Fruit fly (Drosophila melanogaster): ENCODE measurements around the gene Atu.
A peak's percentile ranks its signal among the peaks of the same experiment; 100 is the strongest.

Gene Atu

DNA sequence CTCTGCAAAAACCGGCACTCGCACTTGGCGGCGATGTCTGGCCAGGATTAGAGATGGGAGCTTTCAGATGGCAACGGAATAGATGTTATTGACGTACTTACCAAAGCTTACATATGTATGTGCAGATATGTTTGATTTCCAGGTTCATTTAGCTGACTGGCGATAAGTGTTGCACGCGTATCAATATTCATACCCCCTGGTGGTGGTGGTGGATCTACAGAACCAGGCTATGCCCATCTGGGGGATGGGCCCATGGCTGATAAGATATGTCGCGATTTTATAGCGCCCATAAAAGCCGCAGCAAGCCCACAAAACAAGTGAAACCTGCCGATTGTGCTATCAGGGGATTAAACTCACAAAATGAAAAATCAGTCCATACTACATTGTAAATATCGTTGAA lies 41.4 kb upstream of the Atu start:
- TF ChIP-seq Rel (GFP tag; optimal IDR thresholded peaks at IDR 0.05) = no peak
- TF ChIP-seq Rel (tag; optimal IDR thresholded peaks at IDR 0.05) = peak; percentile 28
- no peak for TF ChIP-seq CG32264 (GFP tag; optimal IDR thresholded peaks at IDR 0.05)
- no peak for TF ChIP-seq dsf (GFP tag; optimal IDR thresholded peaks at IDR 0.05; ENCODE audit: borderline replicate concordance)

dm6 chr3R:5572900-5573665 lies 40.1 kb upstream of the Atu start:
- no peak for TF ChIP-seq dl (GFP tag; optimal IDR thresholded peaks at IDR 0.05; ENCODE audit: insufficient read depth in 1 of 2, partially characterized antibody in 2 of 2)
- peak; percentile 2 for TF ChIP-seq fru (GFP tag; optimal IDR thresholded peaks at IDR 0.05)
- no peak for TF ChIP-seq ey (GFP tag; optimal IDR thresholded peaks at IDR 0.05)
- TF ChIP-seq Dif (GFP tag; optimal IDR thresholded peaks at IDR 0.05; ENCODE audit: partially characterized antibody) = no peak
- TF ChIP-seq psq (GFP tag; optimal IDR thresholded peaks at IDR 0.05) = no peak
- TF ChIP-seq usp (GFP tag; optimal IDR thresholded peaks at IDR 0.05) = no peak
- no peak for TF ChIP-seq Vsx2 (GFP tag; optimal IDR thresholded peaks at IDR 0.05; ENCODE audit: partially characterized antibody)
- TF ChIP-seq h (GFP tag; optimal IDR thresholded peaks at IDR 0.05) = no peak
- TF ChIP-seq pan (optimal IDR thresholded peaks at IDR 0.05) = no peak
- no peak for TF ChIP-seq rgr (GFP tag; optimal IDR thresholded peaks at IDR 0.05)
- TF ChIP-seq OdsH (GFP tag; optimal IDR thresholded peaks at IDR 0.05) = no peak
- TF ChIP-seq Hnf4 (GFP tag; optimal IDR thresholded peaks at IDR 0.05) = no peak
- no peak for TF ChIP-seq brk (GFP tag; optimal IDR thresholded peaks at IDR 0.05)
- no peak for TF ChIP-seq N (GFP tag; optimal IDR thresholded peaks at IDR 0.05)
- peak; percentile 37 for TF ChIP-seq Sp1 (GFP tag; optimal IDR thresholded peaks at IDR 0.05)
- peak in 1 of 2 experiments; percentile 26 for TF ChIP-seq foxo (GFP tag; optimal IDR thresholded peaks at IDR 0.05)
- no peak for TF ChIP-seq Dfd (GFP tag; optimal IDR thresholded peaks at IDR 0.05)
- no peak for TF ChIP-seq Hr78 (GFP tag; optimal IDR thresholded peaks at IDR 0.05)
- no peak for TF ChIP-seq GATAd (GFP tag; optimal IDR thresholded peaks at IDR 0.05)
- no peak for TF ChIP-seq sage (GFP tag; optimal IDR thresholded peaks at IDR 0.05)
- TF ChIP-seq Abd-B (GFP tag; optimal IDR thresholded peaks at IDR 0.05) = no peak
- TF ChIP-seq HLH106 (tag; optimal IDR thresholded peaks at IDR 0.05) = peak; percentile 30
- TF ChIP-seq Myc (optimal IDR thresholded peaks at IDR 0.05) = no peak
- peak; percentile 20 for TF ChIP-seq woc (GFP tag; optimal IDR thresholded peaks at IDR 0.05)
- no peak for TF ChIP-seq Hr83 (GFP tag; optimal IDR thresholded peaks at IDR 0.05; ENCODE audit: poor library complexity, severe bottlenecking)
- TF ChIP-seq Jra (GFP tag; optimal IDR thresholded peaks at IDR 0.05) = no peak
- TF ChIP-seq lola (GFP tag; optimal IDR thresholded peaks at IDR 0.05) = no peak
- no peak for TF ChIP-seq tai (GFP tag; optimal IDR thresholded peaks at IDR 0.05)
- no peak for TF ChIP-seq dmrt93B (GFP tag; optimal IDR thresholded peaks at IDR 0.05)

DNA sequence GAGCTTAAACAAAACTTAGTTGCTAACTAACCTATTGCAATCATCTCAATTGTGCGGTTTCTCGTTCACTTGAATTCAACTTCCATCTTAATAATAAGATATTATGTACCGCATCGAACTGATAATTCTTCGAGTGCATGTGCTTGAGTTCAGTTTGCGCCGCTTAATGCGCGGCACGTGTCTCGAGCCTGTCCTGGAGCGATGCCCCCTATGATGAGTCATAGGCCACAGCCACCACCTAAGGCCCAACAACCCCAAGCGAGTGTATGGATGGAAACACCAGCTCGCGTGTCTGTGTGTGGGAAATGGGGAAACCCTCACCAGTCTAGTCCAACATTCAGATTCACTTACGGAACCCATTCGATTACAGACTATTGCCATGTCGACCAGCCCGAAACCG lies 39.3 kb upstream of the Atu start:
- TF ChIP-seq CrebA (GFP tag; optimal IDR thresholded peaks at IDR 0.05; ENCODE audit: borderline replicate concordance) (no peak), br (GFP tag; optimal IDR thresholded peaks at IDR 0.05) (peak; percentile 4)

DNA sequence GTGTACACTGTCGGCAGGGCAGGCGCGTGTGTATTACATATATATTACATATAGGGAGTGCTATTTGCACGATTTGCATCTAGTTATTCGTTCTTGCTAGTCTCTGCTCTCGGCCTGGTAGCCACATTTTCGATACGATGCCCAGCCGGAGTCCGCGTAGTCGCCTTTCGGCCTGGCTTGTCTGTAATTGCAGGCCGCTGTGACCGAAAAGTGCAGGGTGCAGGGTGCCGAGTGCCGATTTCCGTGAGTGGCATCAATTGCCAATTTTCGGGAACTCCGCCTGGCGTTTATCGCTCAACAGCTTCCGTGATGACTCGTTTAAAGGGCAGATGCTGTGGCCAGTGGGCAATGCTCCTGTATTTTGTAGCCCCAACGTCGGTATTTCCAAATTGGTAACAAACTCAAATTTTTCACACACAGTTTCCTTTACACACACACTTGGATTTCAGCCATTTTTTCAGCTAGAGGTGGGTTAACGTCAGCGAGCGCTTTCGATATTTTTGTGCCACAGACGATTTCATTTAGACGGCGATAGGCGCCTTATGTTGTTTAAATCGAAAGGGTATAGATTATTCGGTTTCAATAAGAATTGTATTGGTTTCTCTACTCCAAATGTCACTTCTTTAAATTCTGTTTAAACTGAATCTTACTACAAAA lies 25.2 kb upstream of the Atu start, which contains the start of gene CG2926:
Gene CG2926, minus strand, starts transcription at position 518 of the 657 bp plus-strand sequence.
- no peak for TF ChIP-seq rgr (GFP tag; optimal IDR thresholded peaks at IDR 0.05)
- TF ChIP-seq Rel (GFP tag; optimal IDR thresholded peaks at IDR 0.05) = no peak
- no peak for TF ChIP-seq Rel (tag; optimal IDR thresholded peaks at IDR 0.05)
- no peak for TF ChIP-seq sv (GFP tag; optimal IDR thresholded peaks at IDR 0.05)
- no peak for TF ChIP-seq woc (GFP tag; optimal IDR thresholded peaks at IDR 0.05)
- TF ChIP-seq dl (GFP tag; optimal IDR thresholded peaks at IDR 0.05; ENCODE audit: insufficient read depth in 1 of 2, partially characterized antibody in 2 of 2) = no peak
- TF ChIP-seq CG9705 (GFP tag; optimal IDR thresholded peaks at IDR 0.05) = peak; percentile 16
- TF ChIP-seq OdsH (GFP tag; optimal IDR thresholded peaks at IDR 0.05) = peak; percentile 15
- no peak for TF ChIP-seq sage (GFP tag; optimal IDR thresholded peaks at IDR 0.05)
- peak; percentile 58 for TF ChIP-seq jim (GFP tag; optimal IDR thresholded peaks at IDR 0.05)
- TF ChIP-seq ey (GFP tag; optimal IDR thresholded peaks at IDR 0.05) = peak; percentile 34
- TF ChIP-seq h (GFP tag; optimal IDR thresholded peaks at IDR 0.05) = peak; percentile 54
- peak; percentile 88 for TF ChIP-seq Hr83 (GFP tag; optimal IDR thresholded peaks at IDR 0.05; ENCODE audit: poor library complexity, severe bottlenecking)

Measured in whole organism, wandering third instar larva.